Worm (Caenorhabditis elegans): Measurements from ENCODE around the gene AH6.17.

The AH6.17 gene

DNA sequence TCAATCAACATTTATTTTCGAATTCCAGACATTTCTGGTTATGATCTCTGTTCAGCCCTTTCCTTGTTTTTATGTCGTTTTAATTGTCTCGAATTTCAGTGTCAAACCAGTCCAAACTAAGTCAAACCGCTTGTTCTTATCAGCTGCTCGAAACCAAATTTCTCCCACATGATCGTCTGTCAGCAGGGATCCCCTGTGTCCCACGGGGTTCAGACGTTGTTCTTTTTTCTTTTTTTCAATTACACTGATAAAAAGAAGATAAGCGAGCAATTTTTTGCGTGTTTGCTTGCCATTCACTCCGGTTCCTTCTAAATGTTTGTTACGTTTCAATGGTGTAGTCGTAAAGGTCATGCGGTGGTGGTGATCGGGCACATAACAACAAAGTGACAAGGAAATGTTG, 21.0 kb upstream of the AH6.17 start:
- TF ChIP-seq unc-62 (GFP tag; optimal IDR thresholded peaks at IDR 0.05) = no peak

DNA sequence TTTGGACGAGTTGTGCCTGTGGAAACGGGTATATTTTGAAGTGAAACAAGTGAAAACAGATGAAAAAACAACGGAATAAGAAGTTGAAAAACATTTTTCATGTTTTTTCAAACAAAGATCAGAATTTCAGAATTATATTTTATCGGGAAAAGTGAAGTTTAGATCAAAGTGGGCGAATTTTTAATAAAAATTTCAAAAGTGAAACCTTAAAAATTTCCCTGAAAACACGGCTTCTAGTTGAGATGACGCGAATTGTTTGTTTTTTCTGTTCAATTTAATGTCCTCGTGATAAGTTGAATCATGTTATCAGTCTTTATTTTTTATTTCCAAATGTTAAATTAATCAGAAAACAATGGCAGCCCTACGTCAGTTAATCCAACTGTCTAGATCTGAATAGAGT, 15.8 kb upstream of the AH6.17 start, which contains the start of gene gcy-3:
TSS of gene gcy-3 (minus strand) at position 101 of the 400 bp plus-strand sequence.
- TF ChIP-seq unc-62 (GFP tag; optimal IDR thresholded peaks at IDR 0.05) = no peak

DNA sequence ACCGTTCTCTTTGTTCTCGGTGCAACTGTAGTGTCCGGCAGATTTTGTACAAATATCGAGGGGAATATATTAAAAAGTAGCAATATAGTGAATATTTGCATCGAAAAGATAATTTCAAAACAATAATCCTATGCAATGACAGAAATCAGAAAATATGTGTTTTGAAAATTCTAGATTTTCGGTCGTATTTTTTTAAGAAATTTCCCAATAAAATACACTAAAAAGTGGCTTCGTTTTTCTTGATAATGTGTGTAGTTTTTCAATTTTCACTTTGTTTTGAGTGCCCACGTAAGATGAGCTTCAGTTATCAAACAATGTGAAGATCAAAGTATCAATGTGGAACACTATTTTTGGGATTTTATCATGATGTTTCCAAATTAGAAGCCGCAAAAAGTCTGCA, 6.1 kb upstream of the AH6.17 start, which contains the start of gene gcy-1:
TSS of gene gcy-1 (minus strand) at position 101 of the 400 bp plus-strand sequence.
- TF ChIP-seq unc-62 (GFP tag; optimal IDR thresholded peaks at IDR 0.05) = no peak

DNA sequence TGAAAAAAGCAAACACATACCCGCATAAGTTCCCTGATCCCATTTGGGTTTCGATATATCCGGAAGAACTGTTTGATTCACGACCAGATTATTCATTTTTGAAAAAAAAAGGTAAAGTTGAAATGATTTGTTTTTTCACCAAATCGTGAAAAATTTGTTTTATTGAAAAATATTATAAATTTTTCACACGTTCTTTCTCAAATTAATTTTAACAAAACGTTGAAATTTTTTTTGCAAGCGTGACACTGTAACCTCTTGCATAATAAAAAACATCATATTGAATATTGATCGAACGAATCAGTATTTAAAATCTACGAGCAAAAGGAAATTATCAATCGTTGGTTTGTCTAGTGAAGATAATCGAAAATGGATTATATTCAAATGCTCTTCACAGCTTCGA, 4.2 kb upstream of the AH6.17 start, which contains the start of the genes sfxn-1.1 and AH6.3:
TSS of gene sfxn-1.1 (minus strand) at position 101 of the 400 bp plus-strand sequence.
TSS of gene AH6.3 (plus strand) at position 275 of the 400 bp plus-strand sequence.
- no peak for TF ChIP-seq unc-62 (GFP tag; optimal IDR thresholded peaks at IDR 0.05)

DNA sequence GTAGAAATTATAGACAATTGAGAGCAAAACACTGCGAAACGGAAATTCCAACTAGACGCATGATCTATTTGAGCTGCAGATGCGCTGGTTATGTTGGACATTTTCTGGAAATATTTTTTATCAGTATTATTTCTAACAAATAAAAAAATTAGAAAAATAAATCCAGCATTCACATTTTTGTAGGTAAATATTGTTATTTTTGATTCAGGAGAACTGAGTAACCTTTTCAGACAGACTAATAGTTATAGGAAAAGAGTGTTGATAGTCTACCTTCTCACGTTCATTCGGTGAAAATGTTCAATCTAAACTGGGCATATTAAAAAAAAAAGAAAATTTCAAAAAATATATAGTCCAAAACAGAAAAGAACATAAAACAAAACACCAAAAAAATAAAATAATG, 1.4 kb upstream of the AH6.17 start, which contains the start of gene sra-1:
TSS of gene sra-1 (minus strand) at position 101 of the 400 bp plus-strand sequence.
- TF ChIP-seq unc-62 (GFP tag; optimal IDR thresholded peaks at IDR 0.05) = no peak

DNA sequence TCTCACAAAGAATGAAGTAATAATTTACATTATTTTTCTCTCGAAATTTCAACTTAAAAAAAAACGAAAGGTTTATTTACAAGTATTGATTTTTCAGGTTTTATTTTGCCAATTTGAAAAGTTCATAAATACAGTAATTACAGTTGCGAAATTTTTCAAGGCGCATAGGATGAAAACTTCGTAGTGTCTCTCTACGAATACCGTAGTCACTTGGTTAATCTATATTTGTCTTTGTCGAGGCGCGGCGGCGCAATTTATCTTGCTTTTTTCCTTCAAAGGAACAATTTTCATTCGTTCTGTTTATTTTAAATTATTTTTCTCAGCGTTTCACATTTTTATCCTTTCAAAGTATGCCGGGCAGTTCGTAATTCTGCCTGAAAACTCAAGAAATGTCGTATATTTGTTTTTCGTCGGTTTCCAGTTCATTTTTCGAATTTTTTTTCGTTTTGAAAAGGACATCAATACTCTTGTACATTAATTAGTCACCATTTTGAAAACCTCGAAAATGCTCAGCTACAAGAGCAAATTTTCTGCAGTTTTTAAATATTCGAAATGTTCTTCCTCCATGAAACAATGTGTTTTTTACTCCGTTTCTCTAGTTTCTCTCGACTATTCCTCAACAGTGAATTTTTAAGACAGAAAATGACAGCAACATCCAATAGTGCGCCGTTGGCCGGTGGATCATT, 712 bp downstream of the AH6.17 start, which contains the start of gene mex-6:
TSS of gene mex-6 (plus strand) at position 636 of the 686 bp plus-strand sequence.
- TF ChIP-seq unc-62 (GFP tag; optimal IDR thresholded peaks at IDR 0.05) = no peak

DNA sequence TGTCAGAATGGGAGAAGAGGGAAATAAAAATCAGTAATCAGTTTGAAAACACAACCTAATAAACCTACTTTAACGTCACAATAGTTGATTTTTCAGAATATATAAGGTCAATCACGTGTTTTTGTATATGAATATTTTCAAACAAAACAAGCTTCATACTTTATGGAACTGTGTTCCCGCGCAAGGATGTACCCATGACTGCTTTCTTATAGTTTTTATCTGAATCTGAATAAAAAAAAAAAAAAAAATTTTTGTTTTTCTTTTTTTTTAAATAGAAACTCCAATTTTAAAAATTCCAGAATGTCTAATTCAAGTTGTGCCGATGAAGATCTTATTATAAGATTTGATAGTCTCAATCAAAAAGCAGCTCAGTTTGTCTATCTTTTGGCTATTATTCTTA, 5.5 kb downstream of the AH6.17 start, which contains the start of gene sra-2:
TSS of gene sra-2 (plus strand) at position 301 of the 400 bp plus-strand sequence.
- no peak for TF ChIP-seq unc-62 (GFP tag; optimal IDR thresholded peaks at IDR 0.05)

DNA sequence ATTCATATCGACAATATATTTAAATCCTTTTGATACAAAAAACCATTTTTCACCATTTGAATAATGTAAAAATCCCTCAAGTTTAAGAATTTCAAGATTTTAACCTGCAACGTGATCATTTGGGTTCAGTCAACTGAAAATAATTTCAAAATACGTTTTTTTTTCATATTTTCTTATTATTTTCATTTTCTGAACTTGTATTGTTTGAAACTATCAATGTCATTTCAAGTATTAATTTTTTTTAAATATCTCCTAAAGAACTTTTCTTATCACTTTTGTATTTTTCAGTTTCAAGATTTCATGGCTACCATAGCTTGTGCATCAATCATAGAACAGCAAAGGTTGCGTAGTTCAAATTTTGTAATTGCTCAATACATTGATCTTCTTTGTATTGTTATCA, 9.0 kb downstream of the AH6.17 start, which contains the start of gene sra-9:
TSS of gene sra-9 (plus strand) at position 301 of the 400 bp plus-strand sequence.
- TF ChIP-seq unc-62 (GFP tag; optimal IDR thresholded peaks at IDR 0.05) = no peak

DNA sequence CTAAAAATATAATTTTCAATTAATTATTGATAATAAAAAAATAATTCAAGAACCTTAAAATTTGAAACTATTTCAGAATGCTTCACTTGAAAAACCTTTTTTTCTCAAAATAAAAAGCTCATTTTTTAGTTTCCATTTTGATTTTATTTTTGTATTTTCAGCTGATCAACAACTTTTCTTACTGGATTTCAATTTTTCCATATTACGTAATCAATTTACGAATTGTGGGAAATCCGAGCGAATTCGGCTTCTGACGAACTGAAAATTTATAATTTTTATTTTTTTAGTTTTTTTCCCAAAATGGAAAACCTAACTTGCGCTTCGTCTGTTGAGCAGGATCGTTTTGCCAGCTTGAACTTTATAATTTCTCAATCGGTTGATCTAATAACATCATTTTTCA, 14.5 kb downstream of the AH6.17 start, which contains the start of gene sra-8:
TSS of gene sra-8 (plus strand) at position 301 of the 400 bp plus-strand sequence.
- no peak for TF ChIP-seq unc-62 (GFP tag; optimal IDR thresholded peaks at IDR 0.05)

DNA sequence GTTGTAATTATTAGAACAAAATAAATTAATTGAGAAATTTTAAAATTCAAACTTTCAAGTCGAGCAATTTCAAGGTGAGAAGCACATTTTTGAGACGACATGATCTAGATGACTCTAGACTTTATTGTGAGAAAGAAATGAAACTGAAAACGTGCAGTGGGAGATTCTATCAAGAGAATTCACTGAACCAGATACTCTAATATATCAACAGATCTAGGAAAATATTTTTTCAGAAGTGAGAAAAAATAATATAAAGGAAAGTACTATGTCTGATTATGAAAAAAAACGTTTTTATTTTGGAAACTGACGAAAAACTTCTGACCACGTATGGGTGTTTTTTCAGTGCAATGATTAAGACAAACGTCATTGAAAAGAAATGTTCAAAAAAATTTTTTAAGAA, 17.8 kb downstream of the AH6.17 start, which contains the start of gene sra-3:
TSS of gene sra-3 (minus strand) at position 101 of the 400 bp plus-strand sequence.
- no peak for TF ChIP-seq unc-62 (GFP tag; optimal IDR thresholded peaks at IDR 0.05)

DNA sequence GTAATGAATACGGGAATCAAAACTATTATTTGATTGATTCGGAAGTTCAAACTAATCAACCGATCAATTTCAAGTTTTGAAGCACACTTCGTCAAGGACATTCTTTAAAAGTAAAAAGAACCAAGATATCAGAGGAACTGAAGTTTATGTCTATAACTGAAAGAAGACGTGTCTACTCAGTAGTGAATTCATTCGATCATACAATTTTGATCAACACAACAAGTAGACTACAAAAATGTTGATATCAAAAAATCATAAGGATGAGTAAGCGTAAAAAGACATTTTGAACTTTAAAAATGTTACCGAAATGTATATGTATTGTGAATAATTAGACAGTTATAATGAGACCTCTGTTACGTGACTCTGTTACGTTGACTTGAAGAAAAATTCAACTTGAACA, 19.8 kb downstream of the AH6.17 start, which contains the start of gene sra-4:
TSS of gene sra-4 (minus strand) at position 101 of the 400 bp plus-strand sequence.
- no peak for TF ChIP-seq unc-62 (GFP tag; optimal IDR thresholded peaks at IDR 0.05)

DNA sequence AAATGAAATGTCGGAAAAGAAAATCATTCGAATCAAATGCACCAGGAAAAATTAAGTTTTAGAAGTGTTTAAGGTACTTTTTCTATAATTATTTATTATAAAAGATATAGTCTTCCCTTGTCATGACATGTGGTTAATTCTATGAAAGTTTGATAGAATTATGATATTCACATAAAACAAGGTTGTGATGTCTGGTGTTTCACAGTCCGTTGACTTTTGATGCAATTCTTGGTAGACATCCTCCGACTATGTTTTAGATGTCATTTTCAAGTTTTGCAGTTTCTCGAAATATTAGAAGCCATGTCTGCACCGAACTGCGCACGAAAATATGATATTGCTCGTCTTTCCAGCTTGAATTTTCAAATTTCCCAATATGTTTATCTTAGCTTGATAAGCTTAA, 21.4 kb downstream of the AH6.17 start, which contains the start of gene sra-7:
TSS of gene sra-7 (plus strand) at position 301 of the 400 bp plus-strand sequence.
- TF ChIP-seq unc-62 (GFP tag; optimal IDR thresholded peaks at IDR 0.05) = no peak

DNA sequence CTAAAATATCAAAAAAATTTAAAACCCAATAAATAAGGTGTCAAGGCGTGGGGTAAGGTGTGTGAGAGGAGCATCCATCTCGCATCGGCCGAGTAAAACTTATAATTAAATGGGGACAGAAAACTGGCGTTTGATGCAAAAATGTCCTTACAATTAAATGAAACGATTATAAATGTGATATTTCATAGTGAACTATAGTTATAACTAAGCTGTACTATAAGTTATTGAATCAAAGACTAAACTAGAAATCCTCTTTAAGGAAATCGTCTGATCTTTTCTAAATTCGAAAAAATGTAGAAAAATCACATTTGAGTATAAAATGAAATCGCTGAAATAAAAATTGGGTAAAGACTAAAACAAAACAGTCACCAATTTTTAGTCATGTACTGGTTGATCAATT, 27.7 kb downstream of the AH6.17 start, which contains the start of gene sra-6:
TSS of gene sra-6 (minus strand) at position 101 of the 400 bp plus-strand sequence.
- no peak for TF ChIP-seq unc-62 (GFP tag; optimal IDR thresholded peaks at IDR 0.05)

DNA sequence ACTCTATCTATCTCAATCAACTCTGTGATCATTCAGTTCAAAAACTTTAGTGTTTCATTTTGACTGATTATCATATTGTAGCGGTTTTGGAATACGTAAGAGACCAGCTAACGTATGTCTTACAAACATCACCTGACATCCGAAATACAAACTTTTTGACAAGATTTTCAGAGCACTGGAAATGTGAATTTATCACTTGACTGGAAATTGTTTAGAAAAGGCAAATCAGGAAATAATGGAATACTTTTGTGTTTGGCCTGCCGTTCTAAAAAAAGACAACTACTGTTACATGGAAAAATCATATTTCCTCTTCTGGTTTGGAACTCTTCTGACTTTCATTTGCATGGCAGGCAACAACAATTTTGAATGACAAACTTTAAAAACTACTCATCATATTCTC, 28.6 kb downstream of the AH6.17 start, which contains the start of gene F35H8.12:
TSS of gene F35H8.12 (plus strand) at position 301 of the 400 bp plus-strand sequence.
- no peak for TF ChIP-seq unc-62 (GFP tag; optimal IDR thresholded peaks at IDR 0.05)

DNA sequence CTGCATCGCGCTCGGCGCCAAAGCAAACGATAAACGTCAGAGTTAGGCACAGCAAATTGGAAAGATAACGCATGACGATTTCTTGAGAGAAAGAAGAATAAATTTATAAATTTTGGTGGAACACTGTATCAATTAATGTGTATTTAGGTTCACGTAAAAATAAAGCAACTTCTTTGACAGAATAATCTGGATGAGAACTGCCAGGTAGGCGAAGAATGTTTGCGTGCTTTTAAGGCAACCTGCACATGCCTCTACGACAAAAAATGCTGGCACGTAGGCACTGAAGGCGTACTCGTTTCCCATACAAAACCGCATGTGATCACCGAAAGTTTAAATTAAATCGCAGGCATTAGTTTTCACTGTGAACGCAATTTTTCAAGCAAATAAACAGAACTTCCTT, 30.2 kb downstream of the AH6.17 start, which contains the start of gene F35H8.1:
TSS of gene F35H8.1 (minus strand) at position 101 of the 400 bp plus-strand sequence.
- TF ChIP-seq unc-62 (GFP tag; optimal IDR thresholded peaks at IDR 0.05) = no peak

DNA sequence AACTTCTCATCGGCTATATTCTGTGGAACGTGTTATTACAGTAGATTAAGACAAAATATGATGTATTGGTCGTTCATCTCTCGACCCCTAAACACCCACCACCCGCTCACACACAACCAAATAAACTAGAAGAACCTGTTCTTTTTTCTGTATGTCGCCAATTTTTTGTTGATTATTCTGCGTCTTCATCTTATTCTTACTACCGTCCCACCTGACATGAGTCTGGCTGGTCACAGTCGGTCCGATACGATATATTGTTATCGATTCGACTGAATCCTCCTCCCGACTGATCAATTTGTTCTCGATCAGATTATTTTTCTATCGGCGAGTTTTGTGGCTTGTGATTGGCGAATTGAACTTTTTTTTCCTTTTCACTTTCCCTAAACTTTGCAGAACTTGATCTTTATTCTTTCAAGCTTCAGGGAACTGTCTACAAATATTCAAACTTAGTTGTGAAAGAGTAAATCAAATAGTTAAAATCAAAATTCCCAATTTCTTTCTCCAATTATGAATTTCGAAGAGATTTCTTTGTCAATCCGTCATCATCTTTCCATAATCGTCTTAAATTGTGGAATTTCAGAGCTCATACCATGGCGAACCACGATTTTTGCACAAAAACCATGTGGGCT, 32.1 kb downstream of the AH6.17 start, which contains the start of gene F35H8.2:
TSS of gene F35H8.2 (plus strand) at position 579 of the 629 bp plus-strand sequence.
- TF ChIP-seq unc-62 (GFP tag; optimal IDR thresholded peaks at IDR 0.05) = no peak
